Worm (Caenorhabditis elegans): Measurements from ENCODE around the gene hhat-2.
"Not testable (repeated sequence)": the region's sequence is repeated elsewhere in the genome, so short reads cannot be mapped to it uniquely, and the experiment has no call there.

Gene hhat-2

ce11 chrIV:14864529-14864928 is 35.6 kb upstream of the hhat-2 start:
- TF ChIP-seq B0310.2 (tag; optimal IDR thresholded peaks at IDR 0.05) (no peak), tbx-37 (GFP tag; conservative IDR thresholded peaks at IDR 0.05) (no peak), hmbx-1 (tag; optimal IDR thresholded peaks at IDR 0.05) (no peak), ama-1 (optimal IDR thresholded peaks at IDR 0.05) (no peak), ceh-36 (tag; optimal IDR thresholded peaks at IDR 0.05) (no peak), flt-1 (GFP tag; IDR thresholded peaks at IDR 0.05) (no peak), tra-4 (tag; optimal IDR thresholded peaks at IDR 0.05) (no peak), tbx-11 (GFP tag; IDR thresholded peaks at IDR 0.05) (no peak), hnd-1 (tag; optimal IDR thresholded peaks at IDR 0.05) (no peak), scrt-1 (GFP tag; IDR thresholded peaks at IDR 0.05) (no peak), hmg-4 (GFP tag; optimal IDR thresholded peaks at IDR 0.05) (no peak), aly-1 (tag; optimal IDR thresholded peaks at IDR 0.05) (no peak), sea-1 (GFP tag; conservative IDR thresholded peaks at IDR 0.05) (no peak), ets-7 (tag; optimal IDR thresholded peaks at IDR 0.05) (no peak), F13C5.2 (tag; optimal IDR thresholded peaks at IDR 0.05) (no peak), ceh-13 (GFP tag; optimal IDR thresholded peaks at IDR 0.05) (no peak), pes-1 (GFP tag; IDR thresholded peaks at IDR 0.05) (no peak)

ce11 chrIV:14863772-14864171 is 34.8 kb upstream of the hhat-2 start:
- TF ChIP-seq hmbx-1 (tag; optimal IDR thresholded peaks at IDR 0.05) (no peak), tra-4 (tag; optimal IDR thresholded peaks at IDR 0.05) (no peak), sea-1 (GFP tag; conservative IDR thresholded peaks at IDR 0.05) (no peak), tbx-37 (GFP tag; conservative IDR thresholded peaks at IDR 0.05) (no peak), ceh-36 (tag; optimal IDR thresholded peaks at IDR 0.05) (no peak), aly-1 (tag; optimal IDR thresholded peaks at IDR 0.05) (no peak), hmg-4 (GFP tag; optimal IDR thresholded peaks at IDR 0.05) (no peak), flt-1 (GFP tag; IDR thresholded peaks at IDR 0.05) (no peak), F13C5.2 (tag; optimal IDR thresholded peaks at IDR 0.05) (no peak), scrt-1 (GFP tag; IDR thresholded peaks at IDR 0.05) (no peak), tbx-11 (GFP tag; IDR thresholded peaks at IDR 0.05) (no peak), ets-7 (tag; optimal IDR thresholded peaks at IDR 0.05) (no peak), pes-1 (GFP tag; IDR thresholded peaks at IDR 0.05) (no peak), B0310.2 (tag; optimal IDR thresholded peaks at IDR 0.05) (no peak), hnd-1 (tag; optimal IDR thresholded peaks at IDR 0.05) (no peak), ama-1 (optimal IDR thresholded peaks at IDR 0.05) (no peak), ceh-13 (GFP tag; optimal IDR thresholded peaks at IDR 0.05) (no peak)

ce11 chrIV:14862147-14862546 is 33.2 kb upstream of the hhat-2 start, which contains the start of gene Y57G11C.38:
Y57G11C.38 (plus strand) TSS chrIV:14862447.
- TF ChIP-seq tra-4 (tag; optimal IDR thresholded peaks at IDR 0.05) (no peak), ama-1 (optimal IDR thresholded peaks at IDR 0.05) (no peak), tbx-37 (GFP tag; conservative IDR thresholded peaks at IDR 0.05) (no peak), B0310.2 (tag; optimal IDR thresholded peaks at IDR 0.05) (no peak), ets-7 (tag; optimal IDR thresholded peaks at IDR 0.05) (no peak), aly-1 (tag; optimal IDR thresholded peaks at IDR 0.05) (no peak), pes-1 (GFP tag; IDR thresholded peaks at IDR 0.05) (no peak), hmbx-1 (tag; optimal IDR thresholded peaks at IDR 0.05) (no peak), scrt-1 (GFP tag; IDR thresholded peaks at IDR 0.05) (no peak), tbx-11 (GFP tag; IDR thresholded peaks at IDR 0.05) (no peak), F13C5.2 (tag; optimal IDR thresholded peaks at IDR 0.05) (no peak), ceh-13 (GFP tag; optimal IDR thresholded peaks at IDR 0.05) (no peak), sea-1 (GFP tag; conservative IDR thresholded peaks at IDR 0.05) (no peak), flt-1 (GFP tag; IDR thresholded peaks at IDR 0.05) (no peak), hmg-4 (GFP tag; optimal IDR thresholded peaks at IDR 0.05) (no peak), ceh-36 (tag; optimal IDR thresholded peaks at IDR 0.05) (no peak), hnd-1 (tag; optimal IDR thresholded peaks at IDR 0.05) (no peak)

- TF ChIP-seq hmbx-1 (tag; optimal IDR thresholded peaks at IDR 0.05): no peak
- TF ChIP-seq sea-1 (GFP tag; conservative IDR thresholded peaks at IDR 0.05): no peak
- no peak for TF ChIP-seq hmg-4 (GFP tag; optimal IDR thresholded peaks at IDR 0.05)
- TF ChIP-seq tbx-37 (GFP tag; conservative IDR thresholded peaks at IDR 0.05): no peak
- TF ChIP-seq hnd-1 (tag; optimal IDR thresholded peaks at IDR 0.05): no peak
These were observed 32.8 kb upstream of the hhat-2 start, which contains the start of gene Y57G11C.23 for ce11 chrIV:14861691-14862090. Y57G11C.23 (minus strand) TSS chrIV:14861791.

ce11 chrIV:14853703-14854102 is 24.8 kb upstream of the hhat-2 start, which contains the start of gene Y57G11C.52:
Y57G11C.52 (plus strand) TSS chrIV:14854003.
- TF ChIP-seq tra-4 (tag; optimal IDR thresholded peaks at IDR 0.05) (no peak), ets-7 (tag; optimal IDR thresholded peaks at IDR 0.05) (no peak), B0310.2 (tag; optimal IDR thresholded peaks at IDR 0.05) (no peak)

- TF ChIP-seq ets-7, hmbx-1, aly-1 (tag; optimal IDR thresholded peaks at IDR 0.05): not testable (repeated sequence)
These were observed 14.1 kb upstream of the hhat-2 start, which contains the start of gene Y57G11C.20 for ce11 chrIV:14843062-14843461. Y57G11C.20 (plus strand) TSS chrIV:14843362.

- TF ChIP-seq ama-1 (optimal IDR thresholded peaks at IDR 0.05) (no peak), ets-7 (tag; optimal IDR thresholded peaks at IDR 0.05) (peak; percentile 42), hmg-4 (GFP tag; optimal IDR thresholded peaks at IDR 0.05) (no peak), hnd-1 (tag; optimal IDR thresholded peaks at IDR 0.05) (peak; percentile 64), aly-1 (tag; optimal IDR thresholded peaks at IDR 0.05) (peak; percentile 69), tbx-37 (GFP tag; conservative IDR thresholded peaks at IDR 0.05) (peak; percentile 73), tbx-11 (GFP tag; IDR thresholded peaks at IDR 0.05) (peak; percentile 88), hmbx-1 (tag; optimal IDR thresholded peaks at IDR 0.05) (peak; percentile 25), sea-1 (GFP tag; conservative IDR thresholded peaks at IDR 0.05) (no peak; the same call in 1 of the 2 replicates), F13C5.2 (tag; optimal IDR thresholded peaks at IDR 0.05) (peak; percentile 71), flt-1 (GFP tag; IDR thresholded peaks at IDR 0.05) (peak; percentile 80), ceh-36 (tag; optimal IDR thresholded peaks at IDR 0.05) (peak; percentile 62), tra-4 (tag; optimal IDR thresholded peaks at IDR 0.05) (peak; percentile 23), ceh-13 (GFP tag; optimal IDR thresholded peaks at IDR 0.05) (peak; percentile 56), scrt-1 (GFP tag; IDR thresholded peaks at IDR 0.05) (no peak; the same call in 1 of the 2 replicates), pes-1 (GFP tag; IDR thresholded peaks at IDR 0.05) (peak; percentile 86), B0310.2 (tag; optimal IDR thresholded peaks at IDR 0.05) (peak; percentile 30)
These were observed 9.2 kb upstream of the hhat-2 start for ce11 chrIV:14838095-14838494.
